Worm (Caenorhabditis elegans) whole organism, young adult: ENCODE data around the gene tsp-1.

Source experiments
- F22D6.2 ChIP-seq: sonication (generic microtip); optimal IDR thresholded peaks from 2 replicates; lab custom pipeline; 2016; ENCODE audit warnings: mild to moderate bottlenecking, missing genetic modification characterization, missing compliant biosample characterization
- Y67H2A.10 ChIP-seq: fragments of 200-800 bp; sonication (Bioruptor generic); conservative IDR thresholded peaks from 2 replicates; pipeline ENCODE4 v1.3.6; 2022; ENCODE audit warnings: missing genetic modification reagents, missing genetic modification characterization, missing compliant biosample characterization
- Y95B8A.8 ChIP-seq: fragments of 200-800 bp; sonication (Bioruptor generic); IDR thresholded peaks from 2 replicates; pipeline ENCODE4 v1.3.6; 2022; ENCODE audit warnings: missing genetic modification reagents, missing genetic modification characterization, missing compliant biosample characterization
- ama-1 ChIP-seq, 3 experiments: fragments of 150-350 bp in 1 of 3; sonication (generic microtip) in 2 of 3; optimal IDR thresholded peaks; 2 replicates each; lab custom pipeline; 2014 to 2018; ENCODE audit warnings: missing biosample characterization in 2 of 3, missing genetic modification characterization in 2 of 3, missing genetic modification reagents in 2 of 3
- dpl-1 ChIP-seq: fragments of 150-350 bp; optimal IDR thresholded peaks from 2 replicates; lab custom pipeline; 2014; ENCODE audit warnings: missing biosample characterization, missing genetic modification reagents, missing genetic modification characterization
- egl-44 ChIP-seq: fragments of 200-800 bp; sonication (Bioruptor generic); IDR thresholded peaks from 2 replicates; pipeline ENCODE4 v1.3.6; 2022; ENCODE audit warnings: missing genetic modification reagents, missing genetic modification characterization, missing compliant biosample characterization
- lin-35 ChIP-seq, 3 experiments: fragments of 150-350 bp in 2 of 3; sonication (generic microtip) in 1 of 3; optimal IDR thresholded peaks; 2 replicates each; lab custom pipeline; 2014 to 2018; ENCODE audit warnings: missing biosample characterization in 3 of 3, missing genetic modification characterization in 3 of 3, missing genetic modification reagents in 3 of 3
- lin-40 ChIP-seq: sonication (generic microtip); optimal IDR thresholded peaks from 2 replicates; lab custom pipeline; 2016; ENCODE audit warnings: missing genetic modification characterization, mild to moderate bottlenecking, missing compliant biosample characterization, missing genotype, missing genetic modification reagents
- lir-1 ChIP-seq: fragments of 200-800 bp; sonication (Bioruptor generic); conservative IDR thresholded peaks from 2 replicates; pipeline ENCODE4 v1.3.6; 2022; ENCODE audit warnings: missing genetic modification reagents, missing genetic modification characterization, missing compliant biosample characterization
- mxl-1 ChIP-seq: sonication (generic microtip); optimal IDR thresholded peaks from 2 replicates; lab custom pipeline; 2016; ENCODE audit warnings: missing genetic modification characterization, missing compliant biosample characterization
- nfya-1 ChIP-seq: sonication (generic microtip); optimal IDR thresholded peaks from 2 replicates; lab custom pipeline; 2017; ENCODE audit warnings: antibody characterized with exemption, missing compliant biosample characterization, missing genetic modification characterization, borderline replicate concordance; ENCODE audit not compliant: insufficient read depth
- snpc-3.4 ChIP-seq: sonication (generic microtip); optimal IDR thresholded peaks from 2 replicates; lab custom pipeline; 2017; ENCODE audit warnings: missing genetic modification characterization, mild to moderate bottlenecking, missing compliant biosample characterization, antibody characterized with exemption, moderate library complexity, missing genotype, missing genetic modification reagents
- snpc-4 ChIP-seq, 5 experiments: fragments of 150-350 bp in 1 of 5; sonication (generic microtip) in 4 of 5; optimal IDR thresholded peaks; 2 replicates each; lab custom pipeline; 2014 to 2018; ENCODE audit warnings: missing genetic modification characterization in 5 of 5, missing biosample characterization in 3 of 5, antibody characterized with exemption in 2 of 5, mild to moderate bottlenecking in 2 of 5, missing compliant biosample characterization in 2 of 5, missing genotype in 2 of 5, moderate library complexity in 2 of 5, missing genetic modification reagents in 1 of 5
- unc-62 ChIP-seq: fragments of 150-350 bp; optimal IDR thresholded peaks from 2 replicates; lab custom pipeline; 2014; ENCODE audit warnings: missing biosample characterization, missing genetic modification reagents, missing genetic modification characterization

DNA sequence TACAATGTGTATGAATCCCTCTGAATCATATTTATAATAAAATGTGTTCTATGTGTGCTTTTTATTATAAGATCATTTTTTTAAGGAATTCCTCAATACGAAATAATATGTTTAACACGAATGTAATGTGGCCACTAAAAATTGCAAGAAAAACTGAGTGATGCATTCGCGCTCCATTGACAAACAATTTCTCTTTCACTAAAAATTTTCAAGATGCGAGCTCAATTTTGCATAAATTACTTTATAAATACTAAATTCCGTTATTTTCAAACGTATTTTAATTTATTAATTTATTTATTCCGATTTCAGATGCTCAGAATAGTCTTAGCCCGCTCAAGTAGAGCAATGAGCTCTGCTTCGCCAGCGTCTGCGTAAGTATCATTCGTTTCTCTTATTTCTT lies 26.5 kb upstream of the tsp-1 start, which contains the start of gene mrps-9:
- no peak for TF ChIP-seq egl-44 (GFP tag; lab: Robert Waterston, UW)
- TF ChIP-seq Y67H2A.10 (GFP tag; lab: Robert Waterston, UW), result no peak
- no peak for TF ChIP-seq F22D6.2 (tag; lab: Kevin White, UChicago)
- TF ChIP-seq Y95B8A.8 (GFP tag; lab: Robert Waterston, UW), result no peak
- no peak for TF ChIP-seq snpc-4 (GFP tag; optimal IDR thresholded peaks at IDR 0.05; lab: Kevin White, UChicago)
- no peak for TF ChIP-seq snpc-4 (tag; optimal IDR thresholded peaks at IDR 0.05; lab: Kevin White, UChicago)
- TF ChIP-seq mxl-1 (tag; lab: Kevin White, UChicago), result no peak
- no peak for TF ChIP-seq ama-1 (optimal IDR thresholded peaks at IDR 0.05; lab: Kevin White, UChicago)
- no peak for TF ChIP-seq ama-1 (GFP tag; optimal IDR thresholded peaks at IDR 0.05; lab: Kevin White, UChicago)
- TF ChIP-seq lin-40 (tag; lab: Kevin White, UChicago), result no peak
- TF ChIP-seq dpl-1 (GFP tag; lab: Kevin White, UChicago), result no peak
- TF ChIP-seq lin-35 (GFP tag; optimal IDR thresholded peaks at IDR 0.05; lab: Kevin White, UChicago), result no peak
- TF ChIP-seq unc-62, result no peak
- no peak for TF ChIP-seq snpc-3.4 (tag; lab: Kevin White, UChicago)
- TF ChIP-seq lir-1, result no peak
- TF ChIP-seq nfya-1, result no peak
